Worm (Caenorhabditis elegans): ENCODE measurements around the gene mks-5.

mks-5 gene

DNA sequence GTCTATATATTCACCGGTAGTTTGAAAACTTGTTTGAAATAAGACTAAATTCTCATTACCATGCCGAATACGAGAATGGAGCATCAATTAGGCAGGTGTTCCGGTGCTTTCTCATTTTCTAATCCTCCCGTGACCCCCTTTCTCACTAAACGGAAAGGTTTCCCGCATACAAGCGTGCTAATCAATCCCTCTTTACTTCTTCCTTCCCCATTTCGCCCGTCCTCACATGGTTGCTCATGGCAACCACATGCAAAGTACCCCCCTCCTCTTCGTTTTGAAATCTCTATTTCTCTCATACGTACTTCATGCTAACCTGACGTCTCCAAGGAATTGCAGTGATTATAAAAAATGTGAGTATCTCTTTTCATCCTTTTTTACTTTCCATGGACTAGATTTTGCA is at the start of gene mks-5:
Gene mks-5, plus strand, starts transcription at position 301 of the 400 bp plus-strand sequence.
- TF ChIP-seq hmg-20 (GFP tag; IDR thresholded peaks at IDR 0.05) (no peak), lin-54 (GFP tag; optimal IDR thresholded peaks at IDR 0.05) (no peak), C06A6.2 (GFP tag; conservative IDR thresholded peaks at IDR 0.05) (no peak), Y67H2A.10 (GFP tag; conservative IDR thresholded peaks at IDR 0.05) (no peak), hmg-1.2 (GFP tag; IDR thresholded peaks at IDR 0.05) (no peak), F52B5.7 (tag; optimal IDR thresholded peaks at IDR 0.05) (no peak)

DNA sequence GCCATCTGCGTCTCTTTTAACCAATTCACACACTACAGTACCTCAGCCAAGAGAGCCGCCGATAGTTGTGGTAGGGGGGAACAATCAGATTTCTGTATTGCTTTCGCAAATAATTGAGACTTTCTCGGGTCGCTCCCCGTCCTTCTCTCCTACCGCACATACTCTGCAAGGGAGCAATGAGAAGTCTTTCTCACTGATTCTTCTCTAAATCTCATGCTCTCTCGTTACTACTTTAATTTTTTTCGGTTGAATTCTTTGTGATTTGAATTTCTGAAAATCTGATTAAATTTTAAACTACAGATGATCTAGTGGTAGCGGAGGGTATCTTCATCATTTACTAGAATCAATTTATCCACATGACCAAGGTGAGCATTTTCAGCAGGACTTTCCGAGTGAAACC is 44.7 kb upstream of the mks-5 start, which contains the start of gene ptb-1:
Gene ptb-1, plus strand, starts transcription at position 301 of the 400 bp plus-strand sequence.
- TF ChIP-seq tbp1 (GFP tag; optimal IDR thresholded peaks at IDR 0.05) (no peak), pbrm-1 (GFP tag; IDR thresholded peaks at IDR 0.05) (no peak), dox-1 (GFP tag; IDR thresholded peaks at IDR 0.05) (no peak), lin-54 (GFP tag; optimal IDR thresholded peaks at IDR 0.05) (no peak), nfyb-1 (GFP tag; IDR thresholded peaks at IDR 0.05) (no peak), C17E4.6 (GFP tag; IDR thresholded peaks at IDR 0.05) (no peak), nhr-179 (tag; optimal IDR thresholded peaks at IDR 0.05) (no peak), hsf-1 (GFP tag; IDR thresholded peaks at IDR 0.05) (no peak), tbx-9 (tag; optimal IDR thresholded peaks at IDR 0.05; ENCODE audit: borderline replicate concordance) (no peak), mcd-1 (GFP tag; IDR thresholded peaks at IDR 0.05) (no peak), Y79H2A.3 (GFP tag; conservative IDR thresholded peaks at IDR 0.05) (no peak)

DNA sequence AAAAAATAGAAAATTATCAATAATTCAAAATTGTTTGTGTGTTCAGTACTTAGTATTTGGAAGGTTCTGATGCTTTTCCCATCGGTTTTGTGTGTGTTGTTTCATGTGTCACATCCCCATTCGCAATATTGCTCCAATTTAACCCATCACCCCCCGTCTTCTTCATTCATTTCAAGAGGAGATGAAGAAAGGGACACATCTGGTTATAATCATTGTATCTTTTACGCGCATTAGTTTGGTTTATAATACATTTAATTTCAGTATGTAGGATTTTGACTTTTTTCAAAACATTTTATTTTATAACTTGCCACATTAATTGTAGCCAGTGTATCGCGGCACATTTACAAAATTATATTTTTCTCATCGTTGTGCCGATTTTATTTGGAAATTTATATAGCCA is 39.9 kb upstream of the mks-5 start:
- TF ChIP-seq xnd-1 (tag; optimal IDR thresholded peaks at IDR 0.05) (no peak), ztf-28 (GFP tag; IDR thresholded peaks at IDR 0.05) (no peak), ekl-4 (GFP tag; IDR thresholded peaks at IDR 0.05) (no peak), lag-1 (GFP tag; IDR thresholded peaks at IDR 0.05) (no peak), hmg-1.2 (GFP tag; IDR thresholded peaks at IDR 0.05) (no peak), F37B4.10 (GFP tag; IDR thresholded peaks at IDR 0.05) (no peak), attf-3 (GFP tag; conservative IDR thresholded peaks at IDR 0.05) (no peak), ZK185.1 (tag; optimal IDR thresholded peaks at IDR 0.05; ENCODE audit: poor library complexity, severe bottlenecking) (no peak)

DNA sequence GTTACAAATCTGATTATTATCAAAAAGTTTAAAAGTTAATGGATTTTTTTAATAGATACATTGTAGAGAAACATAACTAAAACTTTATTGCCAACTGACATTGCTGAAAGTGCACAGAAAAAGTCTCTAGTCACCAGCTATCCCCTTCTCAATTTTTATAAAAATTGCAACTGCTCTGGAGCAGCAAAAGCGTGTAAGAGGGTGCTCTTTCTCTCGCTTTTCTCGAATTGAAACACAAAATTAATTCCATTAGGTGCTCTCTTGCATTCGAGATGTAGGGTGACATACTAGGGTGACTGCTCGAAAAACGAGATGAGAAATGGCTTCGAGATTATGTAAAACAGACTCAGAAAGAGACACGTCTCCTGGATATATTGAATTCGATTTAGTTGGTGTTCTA is 39.4 kb upstream of the mks-5 start:
- TF ChIP-seq hmg-1.2 (GFP tag; IDR thresholded peaks at IDR 0.05) = no peak
- no peak for TF ChIP-seq nfya-2 (GFP tag; IDR thresholded peaks at IDR 0.05)
- TF ChIP-seq K12H6.12 (tag; optimal IDR thresholded peaks at IDR 0.05) = no peak
- no peak for TF ChIP-seq B0336.3 (GFP tag; IDR thresholded peaks at IDR 0.05)
- TF ChIP-seq mes-4 (tag; optimal IDR thresholded peaks at IDR 0.05) = no peak
- TF ChIP-seq ztf-22 (GFP tag; optimal IDR thresholded peaks at IDR 0.05) = no peak
- no peak for TF ChIP-seq tbp1 (GFP tag; optimal IDR thresholded peaks at IDR 0.05)
- TF ChIP-seq ztf-25 (GFP tag; IDR thresholded peaks at IDR 0.05) = no peak
- no peak for TF ChIP-seq ceh-100 (GFP tag; IDR thresholded peaks at IDR 0.05)

DNA sequence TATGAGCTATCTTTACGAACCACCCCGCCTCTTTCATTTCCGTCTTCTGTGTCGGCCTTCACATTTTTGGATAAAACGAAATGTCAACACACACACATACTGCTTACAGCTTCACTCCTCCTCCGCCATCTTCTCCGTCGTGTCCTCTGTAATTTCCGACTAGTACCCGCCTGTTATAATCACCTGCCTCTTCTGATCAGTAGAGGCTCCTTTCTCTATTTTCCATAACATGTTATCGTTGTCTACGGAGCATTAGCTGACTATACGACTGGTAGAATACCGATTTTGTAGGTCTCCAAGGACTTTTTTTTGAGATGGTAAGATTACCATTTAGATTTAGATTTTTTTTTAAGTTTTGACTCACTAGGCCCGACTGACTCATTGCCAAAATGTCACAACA is 35.1 kb upstream of the mks-5 start:
- TF ChIP-seq rec-8 (tag; optimal IDR thresholded peaks at IDR 0.05) (no peak), F33H1.4 (GFP tag; IDR thresholded peaks at IDR 0.05) (no peak), attf-5 (GFP tag; optimal IDR thresholded peaks at IDR 0.05) (no peak), sptf-2 (GFP tag; optimal IDR thresholded peaks at IDR 0.05) (no peak), nhr-80 (tag; optimal IDR thresholded peaks at IDR 0.05) (no peak), rpc-1 (optimal IDR thresholded peaks at IDR 0.05) (no peak), rpc-1 (tag; optimal IDR thresholded peaks at IDR 0.05) (no peak), B0336.3 (GFP tag; IDR thresholded peaks at IDR 0.05) (no peak), athp-1 (tag; optimal IDR thresholded peaks at IDR 0.05) (no peak), ztf-26 (tag; optimal IDR thresholded peaks at IDR 0.05) (no peak), zfh-2 (GFP tag; conservative IDR thresholded peaks at IDR 0.05) (no peak), F57C9.4 (tag; optimal IDR thresholded peaks at IDR 0.05) (no peak), tbx-9 (tag; optimal IDR thresholded peaks at IDR 0.05; ENCODE audit: borderline replicate concordance) (no peak), Y67H2A.10 (GFP tag; conservative IDR thresholded peaks at IDR 0.05) (no peak), egrh-3 (GFP tag; IDR thresholded peaks at IDR 0.05) (no peak), Y53F4B.3 (GFP tag; IDR thresholded peaks at IDR 0.05) (no peak), F39B2.1 (GFP tag; IDR thresholded peaks at IDR 0.05) (no peak), xnd-1 (tag; optimal IDR thresholded peaks at IDR 0.05) (no peak), Y53G8AR.9 (GFP tag; conservative IDR thresholded peaks at IDR 0.05) (no peak)

Data from whole organism, young adult.